Fruit fly (Drosophila melanogaster) Kc167 (cell line): ENCODE data around the gene cact.

ENCODE experiments used
- Myc ChIP-seq: fragments of >200 bp; optimal IDR thresholded peaks from 2 replicates; lab custom pipeline; 2017; ENCODE audit warnings: missing external identifiers
- h ChIP-seq: fragments of >200 bp; optimal IDR thresholded peaks from 3 replicates; lab custom pipeline; 2018; ENCODE audit warnings: missing external identifiers
- insv ChIP-seq: fragments of >200 bp; optimal IDR thresholded peaks from 3 replicates; lab custom pipeline; 2018; ENCODE audit warnings: missing external identifiers
- psq ChIP-seq: fragments of >200 bp; optimal IDR thresholded peaks from 2 replicates; lab custom pipeline; 2017; ENCODE audit warnings: missing external identifiers

DNA sequence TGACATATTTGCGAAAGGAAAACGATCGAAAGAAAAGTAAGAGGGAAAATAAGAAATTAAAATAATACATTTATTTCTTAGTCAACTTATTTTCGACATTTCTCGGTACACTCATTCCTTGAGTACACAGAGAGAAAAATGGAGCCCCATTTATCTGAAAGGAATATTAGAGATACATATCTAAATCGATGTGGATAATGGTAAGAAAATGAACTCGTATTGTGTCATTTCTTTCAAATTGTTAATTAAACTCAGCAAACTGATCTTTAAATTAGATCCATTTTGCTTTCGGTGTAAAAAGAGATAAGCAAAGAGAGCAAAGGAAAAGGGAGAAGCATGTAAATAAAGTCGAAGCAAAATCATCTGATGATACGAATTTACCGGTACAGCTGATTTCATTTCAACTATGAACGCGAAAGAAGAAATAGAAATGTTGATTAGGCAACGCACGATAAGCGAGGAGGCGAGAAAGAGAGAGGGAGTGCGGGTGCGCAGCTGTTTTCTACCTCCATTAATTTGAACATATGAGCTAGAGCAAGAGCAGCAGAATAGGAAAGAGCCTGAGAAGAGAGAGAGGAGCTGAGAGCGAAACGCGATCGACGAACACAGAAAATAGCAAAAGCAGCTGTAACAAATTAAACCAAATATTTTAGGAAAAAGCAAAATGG lies 40.2 kb downstream of the cact start:
- TF ChIP-seq insv (lab: Kevin White, UChicago), result no peak
- no peak for TF ChIP-seq Myc (lab: Kevin White, UChicago)
- no peak for TF ChIP-seq h (lab: Kevin White, UChicago)
- TF ChIP-seq psq (lab: Kevin White, UChicago), result no peak
